Fruit fly (Drosophila melanogaster): Measurements from ENCODE around the gene Ir7c.

Ir7c gene

dm6 chrX:7908239-7909068, 34.3 kb downstream of the Ir7c start, which contains the start of the genes dpr14 and spidey (continued):
- TF ChIP-seq CG14050 (GFP tag; IDR thresholded peaks at IDR 0.05) (peak; percentile 81), Hsf (GFP tag; optimal IDR thresholded peaks at IDR 0.05) (peak; percentile 88), emc (GFP tag; optimal IDR thresholded peaks at IDR 0.05) (peak; percentile 64), slbo (GFP tag; IDR thresholded peaks at IDR 0.05) (peak; percentile 94), ap (GFP tag; IDR thresholded peaks at IDR 0.05) (peak; percentile 68), chif (GFP tag; optimal IDR thresholded peaks at IDR 0.05) (peak; percentile 80 to 87), org-1 (GFP tag; optimal IDR thresholded peaks at IDR 0.05) (peak; percentile 89), B-H1 (GFP tag; IDR thresholded peaks at IDR 0.05) (peak; percentile 85), corto (GFP tag; optimal IDR thresholded peaks at IDR 0.05) (no peak), CG12219 (GFP tag; optimal IDR thresholded peaks at IDR 0.05) (peak; percentile 89), her (GFP tag; optimal IDR thresholded peaks at IDR 0.05) (peak; percentile 85), kni (GFP tag; optimal IDR thresholded peaks at IDR 0.05) (peak; percentile 86), p53 (GFP tag; optimal IDR thresholded peaks at IDR 0.05) (peak; percentile 5), seq (GFP tag; IDR thresholded peaks at IDR 0.05) (peak; percentile 95), chm (GFP tag; IDR thresholded peaks at IDR 0.05) (peak; percentile 75), CG12299 (tag; optimal IDR thresholded peaks at IDR 0.05) (peak; percentile 88), dmrt11E (tag; optimal IDR thresholded peaks at IDR 0.05) (peak; percentile 73), CG11398 (GFP tag; optimal IDR thresholded peaks at IDR 0.05) (peak; percentile 81), CG15073 (GFP tag; optimal IDR thresholded peaks at IDR 0.05) (peak; percentile 59), sens (GFP tag) (peak; percentile 97), esg (GFP tag; conservative IDR thresholded peaks at IDR 0.05) (peak; percentile 89), gsb-n (tag; optimal IDR thresholded peaks at IDR 0.05) (peak; percentile 87), lbe (GFP tag; optimal IDR thresholded peaks at IDR 0.05) (peak; percentile 71), al (GFP tag; IDR thresholded peaks at IDR 0.05) (peak; percentile 88), psq (GFP tag; optimal IDR thresholded peaks at IDR 0.05) (peak; percentile 49), CG12744 (GFP tag; optimal IDR thresholded peaks at IDR 0.05) (peak; percentile 71), Eip74EF (GFP tag; optimal IDR thresholded peaks at IDR 0.05) (peak in 1 of 2 experiments; percentile 84), Doc3 (GFP tag; IDR thresholded peaks at IDR 0.05; ENCODE audit: partially characterized antibody) (0 out of 3 replicates have a peak, but pooled peaks have one; percentile 15), fd3F (GFP tag; optimal IDR thresholded peaks at IDR 0.05) (peak; percentile 84), crp (GFP tag; optimal IDR thresholded peaks at IDR 0.05) (peak in 1 of 2 experiments; percentile 36), CG3163 (GFP tag; optimal IDR thresholded peaks at IDR 0.05) (peak; percentile 50), CG2120 (GFP tag; optimal IDR thresholded peaks at IDR 0.05) (peak; percentile 96), fru (optimal IDR thresholded peaks at IDR 0.05) (no peak), CG4707 (GFP tag; optimal IDR thresholded peaks at IDR 0.05) (peak; percentile 62), Hand (GFP tag; optimal IDR thresholded peaks at IDR 0.05) (peak; percentile 88), NK7.1 (GFP tag; optimal IDR thresholded peaks at IDR 0.05) (peak; percentile 38), lov (optimal IDR thresholded peaks at IDR 0.05) (no peak), lov (GFP tag; IDR thresholded peaks at IDR 0.05) (0 out of 3 replicates have a peak, but pooled peaks have one; percentile 68), Med (GFP tag) (peak; percentile 98), CG17359 (tag; optimal IDR thresholded peaks at IDR 0.05) (peak; percentile 92), CG6854 (GFP tag; optimal IDR thresholded peaks at IDR 0.05) (peak; percentile 87), PHDP (tag; optimal IDR thresholded peaks at IDR 0.05) (peak; percentile 93), Elba2 (GFP tag; optimal IDR thresholded peaks at IDR 0.05) (no peak), CG10462 (GFP tag; optimal IDR thresholded peaks at IDR 0.05) (peak; percentile 62), ato (GFP tag; IDR thresholded peaks at IDR 0.05; ENCODE audit: partially characterized antibody) (no peak), CG17612 (GFP tag; IDR thresholded peaks at IDR 0.05) (peak; percentile 80), en (GFP tag; optimal IDR thresholded peaks at IDR 0.05) (peak; percentile 38), CG10321 (GFP tag; IDR thresholded peaks at IDR 0.05) (no peak; the same call in 1 of the 2 replicates), CG8924 (tag; optimal IDR thresholded peaks at IDR 0.05) (peak; percentile 93)

All from whole organism, embryonic.